Fruit fly (Drosophila melanogaster) whole organism, embryonic: ENCODE measurements around the gene CG8641.
A peak's percentile ranks its signal among the peaks of the same experiment; 100 is the strongest.

Source experiments
- ATbp ChIP-seq: fragments of 200-800 bp; sonication (Bioruptor generic); optimal IDR thresholded peaks from 2 replicates; lab custom pipeline; 2017; ENCODE audit warnings: missing biosample characterization, mild to moderate bottlenecking, missing genetic modification characterization, missing genetic modification reagents
- Atf3 ChIP-seq: fragments of 200-800 bp; sonication (Bioruptor generic); optimal IDR thresholded peaks from 3 replicates; lab custom pipeline; 2016; ENCODE audit warnings: missing biosample characterization, missing genetic modification characterization
- CG10267 ChIP-seq: fragments of 200-800 bp; sonication (Bioruptor generic); optimal IDR thresholded peaks from 2 replicates; lab custom pipeline; 2018; ENCODE audit warnings: missing biosample characterization, mild to moderate bottlenecking, missing genetic modification characterization, moderate library complexity
- CG10321 ChIP-seq: fragments of 200-800 bp; sonication (Bioruptor generic); IDR thresholded peaks from 2 replicates; pipeline ENCODE4 v1.3.6; 2022; ENCODE audit warnings: missing biosample characterization, missing genetic modification characterization
- CG10431 ChIP-seq: fragments of 200-800 bp; sonication (Bioruptor generic); optimal IDR thresholded peaks from 3 replicates; lab custom pipeline; 2018; ENCODE audit warnings: missing biosample characterization, mild to moderate bottlenecking, missing genetic modification characterization
- CG12391 ChIP-seq: fragments of 200-800 bp; sonication (Bioruptor generic); optimal IDR thresholded peaks from 3 replicates; lab custom pipeline; 2018; ENCODE audit warnings: missing biosample characterization, mild to moderate bottlenecking, missing genetic modification characterization, moderate library complexity
- CG14014 ChIP-seq: fragments of 200-800 bp; sonication (Bioruptor generic); IDR thresholded peaks from 2 replicates; pipeline ENCODE4 v1.3.6; 2022; ENCODE audit warnings: missing biosample characterization, missing genetic modification characterization
- CG14860 ChIP-seq: fragments of 200-800 bp; sonication (Bioruptor generic); IDR thresholded peaks from 3 replicates; pipeline ENCODE4 v1.3.6; 2022; ENCODE audit warnings: missing biosample characterization, missing genetic modification characterization; ENCODE audit not compliant: partially characterized antibody
- CG1647 ChIP-seq: fragments of 200-800 bp; sonication (Bioruptor generic); optimal IDR thresholded peaks from 3 replicates; lab custom pipeline; 2016; ENCODE audit warnings: missing biosample characterization, missing genetic modification characterization
- CG1792 ChIP-seq: fragments of 200-800 bp; sonication (Bioruptor generic); optimal IDR thresholded peaks from 2 replicates; lab custom pipeline; 2016; ENCODE audit warnings: missing biosample characterization, missing genetic modification characterization
- CG18599 ChIP-seq: fragments of 200-800 bp; sonication (Bioruptor generic); optimal IDR thresholded peaks from 3 replicates; lab custom pipeline; 2017; ENCODE audit warnings: missing biosample characterization, missing genetic modification characterization, mild to moderate bottlenecking, moderate library complexity, missing genetic modification reagents
- CG2116 ChIP-seq: fragments of 200-800 bp; sonication (Bioruptor generic); optimal IDR thresholded peaks from 3 replicates; lab custom pipeline; 2018; ENCODE audit warnings: missing biosample characterization, mild to moderate bottlenecking, missing genetic modification characterization
- CG2120 ChIP-seq: fragments of 200-800 bp; sonication (Bioruptor generic); optimal IDR thresholded peaks from 3 replicates; lab custom pipeline; 2016; ENCODE audit warnings: missing biosample characterization, missing genetic modification characterization
- CG30020 ChIP-seq: fragments of 200-800 bp; optimal IDR thresholded peaks from 2 replicates; lab custom pipeline; 2019; ENCODE audit warnings: missing biosample characterization, mild to moderate bottlenecking, missing genetic modification characterization, moderate library complexity
- CG31441 ChIP-seq: fragments of 200-800 bp; sonication (Bioruptor generic); IDR thresholded peaks from 2 replicates; pipeline ENCODE4 v1.3.6; 2022; ENCODE audit warnings: missing biosample characterization, missing genetic modification characterization
- CG3281 ChIP-seq: fragments of 200-800 bp; sonication (Bioruptor generic); optimal IDR thresholded peaks from 3 replicates; lab custom pipeline; 2017; ENCODE audit warnings: missing biosample characterization, mild to moderate bottlenecking, missing genetic modification characterization
- CG34422 ChIP-seq: fragments of 200-800 bp; sonication (Bioruptor generic); IDR thresholded peaks from 3 replicates; pipeline ENCODE4 v1.3.6; 2022; ENCODE audit warnings: missing biosample characterization, missing genetic modification characterization
- CG3847 ChIP-seq: fragments of 200-800 bp; sonication (Bioruptor generic); IDR thresholded peaks from 2 replicates; pipeline ENCODE4 v1.3.6; 2022; ENCODE audit warnings: missing biosample characterization, missing genetic modification characterization
- CG3995 ChIP-seq: fragments of 200-800 bp; sonication (Bioruptor generic); optimal IDR thresholded peaks from 3 replicates; lab custom pipeline; 2016; ENCODE audit warnings: missing biosample characterization, missing genetic modification characterization
- CG5180 ChIP-seq: fragments of 200-800 bp; sonication (Bioruptor generic); optimal IDR thresholded peaks from 3 replicates; lab custom pipeline; 2017; ENCODE audit warnings: missing biosample characterization, missing genetic modification characterization, mild to moderate bottlenecking, moderate library complexity, missing genetic modification reagents
- CG6813 ChIP-seq: fragments of 200-800 bp; sonication (Bioruptor generic); optimal IDR thresholded peaks from 2 replicates; lab custom pipeline; 2017; ENCODE audit warnings: missing biosample characterization, missing genetic modification characterization, mild to moderate bottlenecking, moderate library complexity, missing genetic modification reagents
- CG7271 ChIP-seq: fragments of 200-800 bp; sonication (Bioruptor generic); optimal IDR thresholded peaks from 2 replicates; lab custom pipeline; 2018; ENCODE audit warnings: missing biosample characterization, mild to moderate bottlenecking, missing genetic modification characterization, moderate library complexity
- CG8765 ChIP-seq: fragments of 200-800 bp; sonication (Bioruptor generic); IDR thresholded peaks from 2 replicates; pipeline ENCODE4 v1.3.6; 2022; ENCODE audit warnings: missing biosample characterization, missing genetic modification characterization
- CG9932 ChIP-seq: fragments of 200-800 bp; sonication (Bioruptor generic); IDR thresholded peaks from 2 replicates; pipeline ENCODE4 v1.3.6; 2022; ENCODE audit warnings: missing biosample characterization, missing genetic modification characterization
- Dad ChIP-seq: fragments of 200-800 bp; sonication (Bioruptor generic); optimal IDR thresholded peaks from 3 replicates; lab custom pipeline; 2016; ENCODE audit warnings: missing biosample characterization, missing genetic modification characterization
- Deaf1 ChIP-seq: fragments of 200-800 bp; optimal IDR thresholded peaks from 3 replicates; lab custom pipeline; 2019; ENCODE audit warnings: missing biosample characterization, mild to moderate bottlenecking, missing genetic modification characterization, moderate library complexity
- Dfd ChIP-seq, 2 experiments: fragments of >200 bp; optimal IDR thresholded peaks; 2 replicates each; lab custom pipeline; 2017; ENCODE audit warnings: missing biosample characterization in 2 of 2, missing genetic modification characterization in 2 of 2
- E2f2 ChIP-seq: fragments of 200-800 bp; sonication (Bioruptor generic); IDR thresholded peaks from 2 replicates; pipeline ENCODE4 v1.3.6; 2022; ENCODE audit warnings: missing biosample characterization, missing genetic modification characterization
- Ets65A ChIP-seq: fragments of 200-800 bp; sonication (Bioruptor generic); peaks from one replicate; lab custom pipeline; 2016; ENCODE audit warnings: missing biosample characterization, missing genetic modification characterization
- Fer2 ChIP-seq: fragments of 200-800 bp; sonication (Bioruptor generic); optimal IDR thresholded peaks from 2 replicates; lab custom pipeline; 2018; ENCODE audit warnings: missing biosample characterization, mild to moderate bottlenecking, missing genetic modification characterization, moderate library complexity
- Hmx ChIP-seq: fragments of 200-800 bp; sonication (Bioruptor generic); optimal IDR thresholded peaks from 2 replicates; lab custom pipeline; 2016; ENCODE audit warnings: missing biosample characterization, missing genetic modification characterization
- Hr51 ChIP-seq, 2 experiments: fragments of 200-800 bp; sonication (Bioruptor generic); optimal IDR thresholded peaks; 2 replicates in 1 of 2; 3 replicates in 1 of 2; lab custom pipeline; 2016 to 2018; ENCODE audit warnings: missing biosample characterization in 2 of 2, missing genetic modification characterization in 2 of 2, mild to moderate bottlenecking in 1 of 2, moderate library complexity in 1 of 2
- NfI ChIP-seq: fragments of 200-800 bp; sonication (Bioruptor generic); optimal IDR thresholded peaks from 3 replicates; lab custom pipeline; 2018; ENCODE audit warnings: missing biosample characterization, mild to moderate bottlenecking, missing genetic modification characterization, moderate library complexity
- Optix ChIP-seq: fragments of 200-800 bp; sonication (Bioruptor generic); IDR thresholded peaks from 3 replicates; pipeline ENCODE4 v1.3.6; 2022; ENCODE audit warnings: missing biosample characterization, missing genetic modification characterization
- Usf ChIP-seq: fragments of 200-800 bp; sonication (Bioruptor generic); optimal IDR thresholded peaks from 2 replicates; lab custom pipeline; 2017; ENCODE audit warnings: missing genotype, missing biosample characterization, missing genetic modification characterization
- ac ChIP-seq: fragments of 200-800 bp; sonication (Bioruptor generic); optimal IDR thresholded peaks from 3 replicates; lab custom pipeline; 2017; ENCODE audit warnings: missing biosample characterization, mild to moderate bottlenecking, missing genetic modification characterization
- bowl ChIP-seq: fragments of 200-800 bp; sonication (Bioruptor generic); IDR thresholded peaks from 2 replicates; pipeline ENCODE4 v1.3.6; 2022; ENCODE audit warnings: missing biosample characterization, missing genetic modification characterization
- crol ChIP-seq: fragments of 200-800 bp; sonication (Bioruptor generic); IDR thresholded peaks from 2 replicates; pipeline ENCODE4 v1.3.6; 2022; ENCODE audit warnings: missing biosample characterization, missing genetic modification characterization
- fd3F ChIP-seq: fragments of 200-800 bp; sonication (Bioruptor generic); optimal IDR thresholded peaks from 2 replicates; lab custom pipeline; 2018; ENCODE audit warnings: missing biosample characterization, mild to moderate bottlenecking, missing genetic modification characterization, moderate library complexity
- gcm ChIP-seq: fragments of 200-800 bp; sonication (Bioruptor generic); optimal IDR thresholded peaks from 2 replicates; lab custom pipeline; 2019; ENCODE audit warnings: missing biosample characterization, mild to moderate bottlenecking, missing genetic modification characterization, moderate library complexity
- gem ChIP-seq: fragments of 200-800 bp; sonication (Bioruptor generic); optimal IDR thresholded peaks from 2 replicates; lab custom pipeline; 2019; ENCODE audit warnings: missing biosample characterization, mild to moderate bottlenecking, missing genetic modification characterization, moderate library complexity
- lbe ChIP-seq: fragments of 200-800 bp; sonication (Bioruptor generic); optimal IDR thresholded peaks from 2 replicates; lab custom pipeline; 2016; ENCODE audit warnings: missing biosample characterization, mild to moderate bottlenecking, missing genetic modification characterization
- lilli ChIP-seq: fragments of 200-800 bp; sonication (Bioruptor generic); optimal IDR thresholded peaks from 3 replicates; lab custom pipeline; 2016; ENCODE audit warnings: missing biosample characterization, missing genetic modification characterization
- mam ChIP-seq: fragments of 200-800 bp; sonication (Bioruptor generic); optimal IDR thresholded peaks from 3 replicates; lab custom pipeline; 2016; ENCODE audit warnings: missing biosample characterization, missing genetic modification characterization
- ranshi ChIP-seq: fragments of 200-800 bp; sonication (Bioruptor generic); IDR thresholded peaks from 2 replicates; pipeline ENCODE4 v1.3.6; 2022; ENCODE audit warnings: missing biosample characterization, missing genetic modification characterization
- tgo ChIP-seq: fragments of 200-800 bp; sonication (Bioruptor generic); IDR thresholded peaks from 3 replicates; pipeline ENCODE4 v1.3.6; 2022; ENCODE audit warnings: missing biosample characterization, missing genetic modification characterization
- toy ChIP-seq: fragments of 200-800 bp; sonication (Bioruptor generic); IDR thresholded peaks from 2 replicates; pipeline ENCODE4 v1.3.6; 2022; ENCODE audit warnings: missing biosample characterization, missing genetic modification characterization
- vvl ChIP-seq: fragments of 200-800 bp; sonication (Bioruptor generic); IDR thresholded peaks from 2 replicates; pipeline ENCODE4 v1.3.6; 2022; ENCODE audit warnings: missing biosample characterization, missing genetic modification characterization
- zf30C ChIP-seq: fragments of 200-800 bp; sonication (Bioruptor generic); optimal IDR thresholded peaks from 3 replicates; lab custom pipeline; 2018; ENCODE audit warnings: missing biosample characterization, mild to moderate bottlenecking, missing genetic modification characterization
- zfh1 ChIP-seq: fragments of 200-800 bp; sonication (Bioruptor generic); IDR thresholded peaks from 3 replicates; pipeline ENCODE4 v1.3.6; 2022; ENCODE audit warnings: missing biosample characterization, missing genetic modification characterization
- zfh2 ChIP-seq: fragments of 200-800 bp; sonication (Bioruptor generic); optimal IDR thresholded peaks from 2 replicates; lab custom pipeline; 2016; ENCODE audit warnings: missing biosample characterization, missing genetic modification characterization

Gene CG8641

DNA sequence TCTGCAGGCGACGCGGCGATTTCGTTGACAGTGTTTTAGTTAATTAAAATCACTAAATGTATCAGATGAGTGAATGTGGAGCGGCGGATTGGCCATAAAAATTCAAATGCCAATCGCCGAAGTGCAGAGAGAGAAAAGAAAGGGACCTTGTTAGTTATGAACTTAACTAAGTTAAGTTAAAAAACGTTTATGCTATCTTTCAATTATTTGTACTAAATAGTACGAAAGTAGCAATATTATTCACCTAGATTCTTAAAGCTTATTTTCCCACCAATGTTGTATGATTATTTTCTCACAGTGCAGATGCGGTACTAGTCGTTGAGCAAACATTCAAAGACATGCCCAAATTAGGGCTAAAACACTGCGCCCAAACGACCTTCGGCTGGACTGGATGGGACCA, 13.5 kb upstream of the CG8641 start (continued):
- TF ChIP-seq CG3847 (GFP tag; lab: Robert Waterston, UW) (no peak), CG10321 (GFP tag; lab: Robert Waterston, UW) (no peak), CG3995 (peak; percentile 6), Hmx (GFP tag; lab: Kevin White, UChicago) (no peak), tgo (GFP tag; lab: Robert Waterston, UW) (peak; percentile 83), CG10267 (tag; lab: Kevin White, UChicago) (peak; percentile 41), Fer2 (tag; lab: Kevin White, UChicago) (no peak), mam (GFP tag; lab: Kevin White, UChicago) (peak; percentile 64), CG31441 (peak; percentile 81), CG3281 (peak; percentile 59), CG2120 (peak; percentile 29), CG34422 (GFP tag; lab: Robert Waterston, UW) (peak; percentile 75; the same call in 2 of the 3 replicates), gem (tag; lab: Kevin White, UChicago) (peak; percentile 77), CG10431 (GFP tag; lab: Kevin White, UChicago) (no peak), crol (GFP tag; lab: Robert Waterston, UW) (no peak), E2f2 (peak; percentile 34; the same call in 1 of the 2 replicates), CG9932 (no peak), Deaf1 (tag; lab: Kevin White, UChicago) (peak; percentile 24), fd3F (GFP tag; lab: Kevin White, UChicago) (peak; percentile 9), CG30020 (tag; lab: Kevin White, UChicago) (no peak), CG7271 (tag; lab: Kevin White, UChicago) (peak; percentile 7), CG2116 (GFP tag; lab: Kevin White, UChicago) (no peak), CG14860 (GFP tag; lab: Robert Waterston, UW) (no peak), zf30C (GFP tag; lab: Kevin White, UChicago) (no peak), CG1647 (no peak), Dfd (GFP tag; optimal IDR thresholded peaks at IDR 0.05; lab: Kevin White, UChicago) (no peak), gcm (peak; percentile 34), CG1792 (GFP tag; lab: Kevin White, UChicago) (peak; percentile 39), lilli (GFP tag; lab: Kevin White, UChicago) (peak; percentile 29), zfh1 (GFP tag; lab: Robert Waterston, UW) (peak; percentile 73), Optix (GFP tag; lab: Robert Waterston, UW) (peak; percentile 56; the same call in 2 of the 3 replicates), zfh2 (no peak), CG8765 (GFP tag; lab: Robert Waterston, UW) (no peak), CG6813 (peak; percentile 39), Atf3 (GFP tag; lab: Kevin White, UChicago) (no peak), CG12391 (peak; percentile 54), CG14014 (GFP tag; lab: Robert Waterston, UW) (peak; percentile 22; the same call in 1 of the 2 replicates), ranshi (GFP tag; lab: Robert Waterston, UW) (peak; percentile 58; the same call in 1 of the 2 replicates), CG5180 (GFP tag; lab: Kevin White, UChicago) (peak; percentile 61), vvl (GFP tag; lab: Robert Waterston, UW) (peak; percentile 90), Hr51 (GFP tag; optimal IDR thresholded peaks at IDR 0.05; lab: Kevin White, UChicago) (peak in 1 of 2 experiments; percentile 74), Ets65A (peak; percentile 39), Usf (GFP tag; lab: Kevin White, UChicago) (no peak), toy (GFP tag; lab: Robert Waterston, UW) (no peak), Dad (GFP tag; lab: Kevin White, UChicago) (peak; percentile 64), CG18599 (GFP tag; lab: Kevin White, UChicago) (peak; percentile 69), bowl (GFP tag; lab: Robert Waterston, UW) (no peak), lbe (GFP tag; lab: Kevin White, UChicago) (no peak), ac (GFP tag; lab: Kevin White, UChicago) (no peak), ATbp (GFP tag; lab: Kevin White, UChicago) (peak; percentile 41), NfI (GFP tag; lab: Kevin White, UChicago) (peak; percentile 34)
